Worm (Caenorhabditis elegans) whole organism, L2 larva: ENCODE data around the gene srh-240.

ENCODE experiments used
- C34F6.9 ChIP-seq: fragments of 150-350 bp; optimal IDR thresholded peaks from 2 replicates; lab custom pipeline; 2014; ENCODE audit warnings: missing biosample characterization, missing genetic modification characterization
- F13H6.1 ChIP-seq: sonication (generic microtip); optimal IDR thresholded peaks from 2 replicates; lab custom pipeline; 2016; ENCODE audit warnings: missing genetic modification characterization, missing compliant biosample characterization
- R02D3.7 ChIP-seq: fragments of 150-350 bp; optimal IDR thresholded peaks from 2 replicates; lab custom pipeline; 2014; ENCODE audit warnings: missing biosample characterization, missing genetic modification characterization
- ZK546.5 ChIP-seq: sonication (generic microtip); optimal IDR thresholded peaks from 2 replicates; lab custom pipeline; 2017; ENCODE audit warnings: missing biosample characterization, missing genetic modification characterization
- alr-1 ChIP-seq: fragments of 150-350 bp; optimal IDR thresholded peaks from 2 replicates; lab custom pipeline; 2014; ENCODE audit warnings: missing biosample characterization, missing genetic modification characterization
- aly-2 ChIP-seq: fragments of 150-350 bp; optimal IDR thresholded peaks from 2 replicates; lab custom pipeline; 2014; ENCODE audit warnings: missing biosample characterization, missing genetic modification characterization
- ama-1 ChIP-seq: fragments of 150-350 bp; optimal IDR thresholded peaks from 2 replicates; lab custom pipeline; 2018; ENCODE audit warnings: inconsistent platforms
- blmp-1 ChIP-seq: sonication (generic microtip); optimal IDR thresholded peaks from 2 replicates; lab custom pipeline; 2017; ENCODE audit warnings: missing genetic modification characterization, mild to moderate bottlenecking, missing compliant biosample characterization, antibody characterized with exemption, moderate library complexity; ENCODE audit not compliant: insufficient read depth
- ceh-82 ChIP-seq: fragments of 150-350 bp; optimal IDR thresholded peaks from 2 replicates; lab custom pipeline; 2014; ENCODE audit warnings: missing biosample characterization, missing genetic modification characterization
- crh-2 ChIP-seq: sonication (generic microtip); optimal IDR thresholded peaks from 2 replicates; lab custom pipeline; 2017; ENCODE audit warnings: missing biosample characterization, missing genetic modification characterization
- egl-27 ChIP-seq: sonication (generic microtip); optimal IDR thresholded peaks from 3 replicates; lab custom pipeline; 2017; ENCODE audit warnings: missing biosample characterization, missing genetic modification reagents, missing genetic modification characterization
- elt-1 ChIP-seq: fragments of 150-350 bp; optimal IDR thresholded peaks from 2 replicates; lab custom pipeline; 2014; ENCODE audit warnings: missing biosample characterization, missing genetic modification characterization
- elt-3 ChIP-seq: sonication (generic microtip); optimal IDR thresholded peaks from 2 replicates; lab custom pipeline; 2017; ENCODE audit warnings: missing biosample characterization, missing genetic modification characterization
- gmeb-1 ChIP-seq: fragments of 150-350 bp; optimal IDR thresholded peaks from 2 replicates; lab custom pipeline; 2014; ENCODE audit warnings: missing biosample characterization, missing genetic modification characterization
- lin-39 ChIP-seq: fragments of 150-350 bp; optimal IDR thresholded peaks from 2 replicates; lab custom pipeline; 2014; ENCODE audit warnings: missing biosample characterization, missing genetic modification reagents, missing genetic modification characterization
- lsy-2 ChIP-seq, 2 experiments: fragments of 150-350 bp in 1 of 2; sonication (generic microtip) in 1 of 2; optimal IDR thresholded peaks; 2 replicates each; lab custom pipeline; 2014 to 2017; ENCODE audit warnings: missing biosample characterization in 2 of 2, missing genetic modification characterization in 2 of 2
- mab-5 ChIP-seq: fragments of 150-350 bp; optimal IDR thresholded peaks from 2 replicates; lab custom pipeline; 2014; ENCODE audit warnings: missing biosample characterization, missing genetic modification characterization
- mbf-1 ChIP-seq: sonication (generic microtip); optimal IDR thresholded peaks from 2 replicates; lab custom pipeline; 2017; ENCODE audit warnings: missing biosample characterization, missing genetic modification characterization
- mdl-1 ChIP-seq, 2 experiments: fragments of 150-350 bp in 1 of 2; sonication (generic microtip) in 1 of 2; optimal IDR thresholded peaks; 2 replicates each; lab custom pipeline; 2017; ENCODE audit warnings: missing biosample characterization in 2 of 2, missing genetic modification characterization in 2 of 2
- nhr-10 ChIP-seq: sonication (generic microtip); optimal IDR thresholded peaks from 2 replicates; lab custom pipeline; 2017; ENCODE audit warnings: missing biosample characterization, missing genetic modification characterization
- nhr-23 ChIP-seq: fragments of 150-350 bp; optimal IDR thresholded peaks from 2 replicates; lab custom pipeline; 2014; ENCODE audit warnings: missing biosample characterization, missing genetic modification reagents, missing genetic modification characterization
- nhr-237 ChIP-seq: fragments of 150-350 bp; optimal IDR thresholded peaks from 2 replicates; lab custom pipeline; 2014; ENCODE audit warnings: missing biosample characterization, missing genetic modification characterization
- nhr-25 ChIP-seq: fragments of 150-350 bp; sonication (generic microtip); optimal IDR thresholded peaks from 3 replicates; lab custom pipeline; 2014; ENCODE audit warnings: missing biosample characterization, missing genetic modification characterization
- nhr-6 ChIP-seq: fragments of 150-350 bp; optimal IDR thresholded peaks from 2 replicates; lab custom pipeline; 2014; ENCODE audit warnings: missing biosample characterization, missing genetic modification characterization
- nhr-77 ChIP-seq: fragments of 150-350 bp; optimal IDR thresholded peaks from 2 replicates; lab custom pipeline; 2014; ENCODE audit warnings: missing biosample characterization, missing genetic modification characterization
- sem-4 ChIP-seq: fragments of 150-350 bp; optimal IDR thresholded peaks from 2 replicates; lab custom pipeline; 2014; ENCODE audit warnings: missing biosample characterization, missing genetic modification reagents, missing genetic modification characterization
- skn-1 ChIP-seq: sonication (generic microtip); optimal IDR thresholded peaks from 2 replicates; lab custom pipeline; 2017; ENCODE audit warnings: missing biosample characterization, missing genetic modification characterization
- sma-3 ChIP-seq: sonication (generic microtip); optimal IDR thresholded peaks from 2 replicates; lab custom pipeline; 2016; ENCODE audit warnings: missing genetic modification reagents, missing genetic modification characterization, missing compliant biosample characterization
- snpc-4 ChIP-seq: fragments of 150-350 bp; optimal IDR thresholded peaks from 2 replicates; lab custom pipeline; 2014; ENCODE audit warnings: missing biosample characterization, missing genetic modification characterization
- unc-62 ChIP-seq: fragments of 150-350 bp; optimal IDR thresholded peaks from 2 replicates; lab custom pipeline; 2014; ENCODE audit warnings: missing biosample characterization, missing genetic modification reagents, missing genetic modification characterization
- zag-1 ChIP-seq: fragments of 150-350 bp; optimal IDR thresholded peaks from 2 replicates; lab custom pipeline; 2014; ENCODE audit warnings: missing biosample characterization, missing genetic modification characterization
- ztf-11 ChIP-seq: sonication (generic microtip); optimal IDR thresholded peaks from 2 replicates; lab custom pipeline; 2017; ENCODE audit warnings: missing biosample characterization, missing genetic modification characterization
- ztf-4 ChIP-seq: fragments of 150-350 bp; optimal IDR thresholded peaks from 2 replicates; lab custom pipeline; 2014; ENCODE audit warnings: missing biosample characterization, missing genetic modification characterization

Gene srh-240

ce11 chrV:2864899-2865298, at the start of gene srh-240:
TSS of gene srh-240 (plus strand) at chrV:2865199.
- TF ChIP-seq nhr-25 (tag; lab: Kevin White, UChicago) (no peak), egl-27 (tag; lab: Kevin White, UChicago) (no peak)

- TF ChIP-seq mdl-1 (tag; optimal IDR thresholded peaks at IDR 0.05; lab: Kevin White, UChicago) (no peak), sem-4 (tag; lab: Kevin White, UChicago) (no peak), ceh-82 (no peak), ama-1 (lab: Kevin White, UChicago) (no peak), ZK546.5 (tag; lab: Kevin White, UChicago) (no peak), nhr-10 (tag; lab: Kevin White, UChicago) (no peak), nhr-77 (tag; lab: Kevin White, UChicago) (no peak), alr-1 (tag; lab: Kevin White, UChicago) (no peak), gmeb-1 (tag; lab: Kevin White, UChicago) (no peak), ztf-4 (tag; lab: Kevin White, UChicago) (no peak), zag-1 (tag; lab: Kevin White, UChicago) (no peak), skn-1 (tag; lab: Kevin White, UChicago) (no peak), snpc-4 (no peak)
These were observed 49.0 kb upstream of the srh-240 start, which contains the start of gene F54E2.5 for ce11 chrV:2815956-2816355. TSS of gene F54E2.5 (minus strand) at chrV:2816056.

- no peak for TF ChIP-seq lsy-2 (tag; optimal IDR thresholded peaks at IDR 0.05; lab: Kevin White, UChicago)
- TF ChIP-seq unc-62 (GFP tag; lab: Kevin White, UChicago): no peak
- TF ChIP-seq skn-1 (tag; lab: Kevin White, UChicago): no peak
- no peak for TF ChIP-seq mbf-1 (tag; lab: Kevin White, UChicago)
- TF ChIP-seq snpc-4: no peak
These were observed 46.9 kb upstream of the srh-240 start, which contains the start of gene srt-34 for ce11 chrV:2818117-2818516. TSS of gene srt-34 (minus strand) at chrV:2818217.

ce11 chrV:2821618-2822272, 43.3 kb upstream of the srh-240 start, which contains the start of gene srh-36:
TSS of gene srh-36 (minus strand) at chrV:2821668.
- TF ChIP-seq lin-39 (no peak), sem-4 (tag; lab: Kevin White, UChicago) (no peak), nhr-6 (no peak), R02D3.7 (no peak), aly-2 (no peak), gmeb-1 (tag; lab: Kevin White, UChicago) (no peak), mab-5 (tag; lab: Kevin White, UChicago) (no peak), F13H6.1 (tag; lab: Kevin White, UChicago) (no peak), zag-1 (tag; lab: Kevin White, UChicago) (no peak), C34F6.9 (tag; lab: Kevin White, UChicago) (no peak), sma-3 (no peak)

- TF ChIP-seq sem-4 (tag; lab: Kevin White, UChicago) (no peak), elt-3 (no peak), sma-3 (no peak), nhr-23 (tag; lab: Kevin White, UChicago) (no peak), nhr-10 (tag; lab: Kevin White, UChicago) (no peak), zag-1 (tag; lab: Kevin White, UChicago) (no peak), blmp-1 (tag; lab: Kevin White, UChicago) (no peak), ama-1 (lab: Kevin White, UChicago) (no peak), nhr-237 (tag; lab: Kevin White, UChicago) (no peak), ztf-11 (tag; lab: Kevin White, UChicago) (no peak), mdl-1 (tag; optimal IDR thresholded peaks at IDR 0.05; lab: Kevin White, UChicago) (no peak), F13H6.1 (tag; lab: Kevin White, UChicago) (no peak), crh-2 (tag; lab: Kevin White, UChicago) (no peak), R02D3.7 (no peak), elt-1 (tag; lab: Kevin White, UChicago) (no peak), nhr-77 (tag; lab: Kevin White, UChicago) (no peak), ztf-4 (tag; lab: Kevin White, UChicago) (no peak), mab-5 (tag; lab: Kevin White, UChicago) (no peak)
- TF ChIP-seq, all 48 proteins: peak for 0
These were observed 39.0 kb upstream of the srh-240 start for ce11 chrV:2825978-2826377.
